Worm (Caenorhabditis elegans) whole organism, early embryonic: Measurements from ENCODE around the gene srh-83.

Experiments used
- B0310.2 ChIP-seq: sonication (generic microtip); optimal IDR thresholded peaks from 2 replicates; lab custom pipeline; 2016; ENCODE audit warnings: mild to moderate bottlenecking, missing genetic modification characterization, missing compliant biosample characterization
- F13C5.2 ChIP-seq: sonication (generic microtip); optimal IDR thresholded peaks from 2 replicates; lab custom pipeline; 2017; ENCODE audit warnings: mild to moderate bottlenecking, missing genetic modification characterization, inconsistent platforms, missing compliant biosample characterization
- aly-1 ChIP-seq: sonication (generic microtip); optimal IDR thresholded peaks from 2 replicates; lab custom pipeline; 2016; ENCODE audit warnings: missing genetic modification characterization, missing compliant biosample characterization
- ama-1 ChIP-seq: fragments of 150-350 bp; optimal IDR thresholded peaks from 2 replicates; lab custom pipeline; 2014
- ceh-13 ChIP-seq: fragments of 200-800 bp; sonication (Bioruptor generic); optimal IDR thresholded peaks from 2 replicates; lab custom pipeline; 2018; ENCODE audit warnings: mild to moderate bottlenecking, missing genetic modification characterization, missing compliant biosample characterization
- ceh-36 ChIP-seq: sonication (generic microtip); optimal IDR thresholded peaks from 2 replicates; lab custom pipeline; 2016; ENCODE audit warnings: missing genetic modification characterization, inconsistent platforms, missing compliant biosample characterization
- ets-7 ChIP-seq: sonication (generic microtip); optimal IDR thresholded peaks from 2 replicates; lab custom pipeline; 2016; ENCODE audit warnings: missing genotype, missing genetic modification characterization, missing compliant biosample characterization
- flt-1 ChIP-seq: fragments of 200-800 bp; sonication (Bioruptor generic); IDR thresholded peaks from 2 replicates; pipeline ENCODE4 v1.3.6; 2022; ENCODE audit warnings: missing genetic modification characterization, missing compliant biosample characterization
- hmbx-1 ChIP-seq: sonication (generic microtip); optimal IDR thresholded peaks from 2 replicates; lab custom pipeline; 2016; ENCODE audit warnings: mild to moderate bottlenecking, missing genetic modification characterization, missing compliant biosample characterization
- hmg-4 ChIP-seq: fragments of 200-800 bp; sonication (Bioruptor generic); optimal IDR thresholded peaks from 2 replicates; lab custom pipeline; 2018; ENCODE audit warnings: mild to moderate bottlenecking, missing genetic modification characterization, missing compliant biosample characterization
- hnd-1 ChIP-seq: sonication (generic microtip); optimal IDR thresholded peaks from 2 replicates; lab custom pipeline; 2016; ENCODE audit warnings: missing genetic modification characterization, missing compliant biosample characterization
- pes-1 ChIP-seq: fragments of 200-800 bp; sonication (Bioruptor generic); IDR thresholded peaks from 2 replicates; pipeline ENCODE4 v1.3.6; 2022; ENCODE audit warnings: missing genetic modification reagents, missing genetic modification characterization, missing compliant biosample characterization
- scrt-1 ChIP-seq: fragments of 200-800 bp; sonication (Bioruptor generic); IDR thresholded peaks from 2 replicates; pipeline ENCODE4 v1.3.6; 2022; ENCODE audit warnings: missing genetic modification characterization, missing compliant biosample characterization
- sea-1 ChIP-seq: fragments of 200-800 bp; sonication (Bioruptor generic); conservative IDR thresholded peaks from 2 replicates; pipeline ENCODE4 v1.3.6; 2022; ENCODE audit warnings: missing genetic modification characterization, missing compliant biosample characterization
- tbx-11 ChIP-seq: fragments of 200-800 bp; sonication (Bioruptor generic); IDR thresholded peaks from 2 replicates; pipeline ENCODE4 v1.3.6; 2022; ENCODE audit warnings: missing genetic modification characterization, missing compliant biosample characterization
- tbx-37 ChIP-seq: fragments of 200-800 bp; sonication (Bioruptor generic); conservative IDR thresholded peaks from 2 replicates; pipeline ENCODE4 v1.3.6; 2022; ENCODE audit warnings: missing genetic modification reagents, missing genetic modification characterization, missing compliant biosample characterization
- tra-4 ChIP-seq: sonication (generic microtip); optimal IDR thresholded peaks from 2 replicates; lab custom pipeline; 2017; ENCODE audit warnings: missing genetic modification characterization, missing compliant biosample characterization

Gene srh-83

DNA sequence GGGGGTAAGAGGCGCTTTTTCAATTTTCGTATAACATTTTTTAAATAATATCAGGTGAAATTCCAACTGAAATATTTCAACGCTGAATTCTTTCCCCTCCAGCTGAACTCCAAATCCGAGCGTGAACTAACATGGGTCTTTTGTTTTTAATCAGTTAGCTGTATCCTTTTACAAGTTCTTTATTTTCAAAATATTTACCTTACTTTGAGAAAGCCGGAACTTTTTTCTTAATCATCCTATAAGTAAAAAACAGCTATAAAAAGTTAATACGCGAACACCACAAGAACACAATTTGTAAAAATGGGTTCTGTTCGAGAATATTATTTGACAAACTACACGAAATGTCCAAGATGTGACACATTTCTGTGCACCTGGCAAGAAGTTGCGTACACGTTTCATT, at the start of gene srh-83:
srh-83 (plus strand) TSS at position 301 of the 400 bp plus-strand sequence.
- TF ChIP-seq tbx-11 (GFP tag; lab: Robert Waterston, UW): no peak
- no peak for TF ChIP-seq ets-7
- TF ChIP-seq ceh-36 (tag; lab: Kevin White, UChicago): no peak

DNA sequence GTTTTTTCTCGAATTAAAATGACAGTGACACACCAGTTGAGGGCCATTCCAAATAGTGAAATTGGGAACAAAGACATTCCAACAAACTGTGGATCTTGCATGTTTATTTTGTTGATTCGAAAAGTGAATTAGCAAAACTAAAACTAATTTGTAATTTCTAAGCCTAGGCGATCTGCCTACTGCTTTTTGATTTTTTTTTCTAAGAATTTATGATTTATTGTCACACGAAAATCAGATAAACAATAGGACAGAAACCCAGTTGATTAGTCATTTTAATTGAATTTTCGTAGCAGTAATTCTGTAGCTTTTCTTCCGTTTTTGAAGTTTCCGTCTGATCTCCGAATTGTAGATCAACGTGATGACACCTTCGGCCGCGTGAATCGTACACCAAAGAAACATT, 45.5 kb upstream of the srh-83 start, which contains the start of gene srx-33:
srx-33 (minus strand) TSS at position 101 of the 400 bp plus-strand sequence.
- TF ChIP-seq pes-1 (GFP tag; lab: Robert Waterston, UW): no peak
- TF ChIP-seq B0310.2 (tag; lab: Kevin White, UChicago): no peak
- no peak for TF ChIP-seq aly-1 (tag; lab: Kevin White, UChicago)
- TF ChIP-seq ceh-13 (GFP tag; lab: Kevin White, UChicago): no peak
- TF ChIP-seq ets-7: no peak
- no peak for TF ChIP-seq F13C5.2 (tag; lab: Kevin White, UChicago)
- no peak for TF ChIP-seq hmbx-1
- TF ChIP-seq hnd-1 (tag; lab: Kevin White, UChicago): no peak
- no peak for TF ChIP-seq ama-1 (lab: Kevin White, UChicago)
- no peak for TF ChIP-seq hmg-4
- TF ChIP-seq flt-1: no peak
- TF ChIP-seq sea-1 (GFP tag; lab: Robert Waterston, UW): no peak
- no peak for TF ChIP-seq tra-4 (tag; lab: Kevin White, UChicago)
- no peak for TF ChIP-seq tbx-37 (GFP tag; lab: Robert Waterston, UW)
- no peak for TF ChIP-seq scrt-1 (GFP tag; lab: Robert Waterston, UW)
- TF ChIP-seq tbx-11 (GFP tag; lab: Robert Waterston, UW): no peak
- no peak for TF ChIP-seq ceh-36 (tag; lab: Kevin White, UChicago)

DNA sequence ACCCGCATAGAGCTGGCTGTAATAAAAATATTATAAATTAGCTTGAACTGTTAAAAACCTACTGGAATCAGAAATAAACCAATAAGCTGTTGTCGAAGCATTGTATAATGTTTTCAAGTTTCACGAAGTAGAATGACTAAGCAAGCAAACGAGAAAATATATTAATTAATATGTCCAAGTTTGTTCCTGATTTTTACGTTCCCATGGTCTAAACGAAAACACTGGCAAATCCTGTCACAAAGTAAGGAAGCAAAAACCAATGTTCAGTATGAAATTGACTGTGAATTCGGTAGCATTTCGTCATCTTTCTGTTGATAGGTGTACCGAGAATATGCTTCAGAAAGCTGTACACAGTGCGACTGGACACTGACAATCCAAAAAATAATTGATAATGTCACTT, 44.1 kb upstream of the srh-83 start, which contains the start of gene srx-34:
srx-34 (minus strand) TSS at position 101 of the 400 bp plus-strand sequence.
- TF ChIP-seq pes-1 (GFP tag; lab: Robert Waterston, UW): no peak

DNA sequence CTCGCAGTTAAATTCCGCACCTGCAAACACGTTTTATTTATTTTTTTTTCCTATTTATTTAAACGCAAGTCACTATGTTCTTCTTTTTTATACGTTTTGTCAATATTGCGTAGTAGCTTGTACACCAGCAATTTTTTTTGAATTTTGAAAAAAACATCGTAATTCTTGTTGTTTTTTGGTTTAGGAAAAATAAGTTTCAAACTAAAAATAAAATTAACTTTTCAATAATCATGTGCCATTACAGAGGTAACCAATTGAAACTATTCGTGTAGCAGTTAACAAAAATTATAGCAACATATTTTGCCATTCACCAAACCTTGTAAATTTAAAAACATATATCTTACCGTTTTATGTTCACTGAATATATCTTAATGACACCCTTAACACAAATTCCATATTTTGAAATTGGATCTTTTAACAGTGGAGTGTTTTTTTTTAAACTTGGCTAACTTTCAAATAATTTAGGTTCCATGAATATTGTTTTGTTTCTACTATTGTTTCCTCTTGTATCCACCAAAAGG, 41.1 kb upstream of the srh-83 start, which contains the start of gene lmd-5:
lmd-5 (plus strand) TSS at position 471 of the 521 bp plus-strand sequence.
- TF ChIP-seq hnd-1 (tag; lab: Kevin White, UChicago) (no peak), tra-4 (tag; lab: Kevin White, UChicago) (no peak), ama-1 (lab: Kevin White, UChicago) (no peak), ets-7 (no peak), hmbx-1 (no peak), pes-1 (GFP tag; lab: Robert Waterston, UW) (no peak), sea-1 (GFP tag; lab: Robert Waterston, UW) (no peak), tbx-11 (GFP tag; lab: Robert Waterston, UW) (no peak), flt-1 (no peak), ceh-13 (GFP tag; lab: Kevin White, UChicago) (no peak), F13C5.2 (tag; lab: Kevin White, UChicago) (no peak), B0310.2 (tag; lab: Kevin White, UChicago) (no peak), hmg-4 (no peak)

DNA sequence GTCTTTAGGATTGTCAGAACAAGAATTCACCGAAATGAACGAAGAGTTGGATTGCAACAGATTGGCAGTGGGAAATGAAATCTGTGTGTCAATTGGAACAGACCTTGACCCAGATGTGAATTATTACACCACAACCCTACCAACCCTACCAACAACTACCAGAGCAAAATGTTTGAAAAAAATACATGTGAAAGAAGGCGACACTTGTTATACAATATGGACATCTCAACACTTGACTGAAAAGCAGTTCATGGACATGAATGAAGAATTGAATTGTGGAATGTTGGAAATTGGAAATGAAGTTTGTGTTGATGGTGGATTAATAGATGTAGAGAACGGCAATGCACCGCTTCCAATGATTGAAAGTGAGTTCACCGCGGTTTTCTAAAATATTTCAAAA, 40.3 kb upstream of the srh-83 start:
- no peak for TF ChIP-seq tbx-37 (GFP tag; lab: Robert Waterston, UW)
- TF ChIP-seq flt-1: no peak
- TF ChIP-seq ets-7: no peak
- TF ChIP-seq B0310.2 (tag; lab: Kevin White, UChicago): no peak
- TF ChIP-seq aly-1 (tag; lab: Kevin White, UChicago): no peak
- no peak for TF ChIP-seq tbx-11 (GFP tag; lab: Robert Waterston, UW)
- no peak for TF ChIP-seq hmbx-1
- TF ChIP-seq hnd-1 (tag; lab: Kevin White, UChicago): no peak
- no peak for TF ChIP-seq hmg-4

DNA sequence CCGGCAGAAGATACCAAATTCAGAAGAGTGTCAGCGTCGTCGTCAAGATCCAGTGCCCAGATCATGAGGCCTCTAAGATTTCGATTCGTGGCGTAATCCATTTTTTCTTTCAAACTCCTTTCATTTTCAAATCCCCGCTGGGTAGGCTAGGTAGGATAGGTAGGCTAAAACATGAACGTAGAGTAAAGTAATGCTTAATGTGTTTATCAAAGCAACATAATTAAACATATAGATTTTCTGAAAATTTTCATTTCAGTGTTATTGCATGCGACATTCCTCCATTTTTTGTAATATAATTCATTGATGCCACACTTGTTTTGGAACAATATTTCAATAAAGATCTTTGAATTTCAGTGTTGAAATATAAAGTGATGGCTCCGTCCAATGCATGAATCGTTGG, 34.9 kb upstream of the srh-83 start, which contains the start of gene T01C4.8:
T01C4.8 (minus strand) TSS at position 101 of the 400 bp plus-strand sequence.
- TF ChIP-seq pes-1 (GFP tag; lab: Robert Waterston, UW) (no peak), ets-7 (no peak), ama-1 (lab: Kevin White, UChicago) (no peak), sea-1 (GFP tag; lab: Robert Waterston, UW) (no peak), tbx-37 (GFP tag; lab: Robert Waterston, UW) (no peak), hnd-1 (tag; lab: Kevin White, UChicago) (no peak), tbx-11 (GFP tag; lab: Robert Waterston, UW) (no peak), aly-1 (tag; lab: Kevin White, UChicago) (no peak)

DNA sequence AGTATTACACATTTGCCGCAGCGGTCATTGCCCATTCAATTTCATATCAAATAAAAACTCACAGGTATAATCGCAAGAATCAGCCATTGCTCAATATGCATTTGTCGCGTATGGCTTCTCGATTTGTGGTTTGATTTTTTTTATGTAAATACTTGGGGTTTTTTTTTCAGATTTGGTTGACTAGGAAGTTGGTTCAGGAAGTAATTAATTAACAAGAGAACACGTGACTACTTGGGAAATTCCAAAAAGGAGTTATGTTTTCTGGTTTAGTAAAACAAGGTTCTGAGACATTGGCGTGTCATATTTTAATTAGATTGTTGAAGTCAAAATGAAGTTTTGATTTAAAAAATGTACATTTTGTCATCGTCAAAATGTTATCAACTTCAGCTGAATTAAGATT, 33.3 kb upstream of the srh-83 start, which contains the start of gene srx-36:
srx-36 (minus strand) TSS at position 101 of the 400 bp plus-strand sequence.
- TF ChIP-seq ets-7: no peak
- TF ChIP-seq hmbx-1: no peak

DNA sequence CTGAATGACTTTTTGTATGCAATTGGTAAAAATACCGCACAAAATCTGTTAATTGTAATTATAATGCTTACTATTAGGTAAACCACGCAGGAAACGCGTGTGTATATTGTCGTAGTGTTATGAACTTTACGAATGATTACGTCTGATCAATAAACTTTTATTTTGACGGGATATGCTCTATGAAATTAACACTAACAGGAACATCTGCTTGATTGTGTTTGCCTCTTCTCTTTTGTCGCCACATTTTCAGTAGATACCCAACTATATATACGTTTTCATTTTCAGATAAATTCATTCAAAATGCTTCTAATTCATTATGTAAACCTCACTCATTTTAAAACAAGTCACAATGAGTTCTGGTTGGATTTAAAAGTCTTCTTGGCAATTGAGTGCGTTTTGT, 32.1 kb upstream of the srh-83 start, which contains the start of gene sre-10:
sre-10 (plus strand) TSS at position 301 of the 400 bp plus-strand sequence.
- TF ChIP-seq hmg-4 (no peak), ceh-13 (GFP tag; lab: Kevin White, UChicago) (no peak), B0310.2 (tag; lab: Kevin White, UChicago) (no peak), tra-4 (tag; lab: Kevin White, UChicago) (no peak), hmbx-1 (no peak), ama-1 (lab: Kevin White, UChicago) (no peak), pes-1 (GFP tag; lab: Robert Waterston, UW) (no peak), sea-1 (GFP tag; lab: Robert Waterston, UW) (no peak), aly-1 (tag; lab: Kevin White, UChicago) (no peak), hnd-1 (tag; lab: Kevin White, UChicago) (no peak), scrt-1 (GFP tag; lab: Robert Waterston, UW) (no peak), tbx-11 (GFP tag; lab: Robert Waterston, UW) (no peak), ets-7 (no peak), tbx-37 (GFP tag; lab: Robert Waterston, UW) (no peak), F13C5.2 (tag; lab: Kevin White, UChicago) (no peak), ceh-36 (tag; lab: Kevin White, UChicago) (no peak)
